Worm (Caenorhabditis elegans): ENCODE measurements around the gene sdz-31.

Gene sdz-31

ce11 chrV:9911165-9911564 is 31.2 kb downstream of the sdz-31 start:
- no peak for TF ChIP-seq F49E8.2 (tag; optimal IDR thresholded peaks at IDR 0.05; ENCODE audit: insufficient read depth)
- TF ChIP-seq ZK185.1 (tag; optimal IDR thresholded peaks at IDR 0.05; ENCODE audit: poor library complexity, severe bottlenecking), result no peak

ce11 chrV:9913863-9914262 is 33.9 kb downstream of the sdz-31 start, which contains the start of gene fipr-10:
Gene fipr-10 (plus strand): TSS chrV:9914163.
- TF ChIP-seq lin-35 (GFP tag; optimal IDR thresholded peaks at IDR 0.05), result no peak
- no peak for TF ChIP-seq bed-2 (GFP tag; IDR thresholded peaks at IDR 0.05)
- no peak for TF ChIP-seq let-607 (tag; optimal IDR thresholded peaks at IDR 0.05)
- no peak for TF ChIP-seq Y67H2A.10 (GFP tag; conservative IDR thresholded peaks at IDR 0.05)
- no peak for TF ChIP-seq dpff-1 (tag; optimal IDR thresholded peaks at IDR 0.05)
- TF ChIP-seq egl-18 (GFP tag; IDR thresholded peaks at IDR 0.05), result no peak
- TF ChIP-seq F39B2.1 (GFP tag; IDR thresholded peaks at IDR 0.05), result no peak

ce11 chrV:9915021-9915420 is 35.1 kb downstream of the sdz-31 start, which contains the start of gene mec-9:
Gene mec-9 (minus strand): TSS chrV:9915121.
- TF ChIP-seq tbp1 (GFP tag; optimal IDR thresholded peaks at IDR 0.05) (no peak), ceh-27 (GFP tag; optimal IDR thresholded peaks at IDR 0.05) (no peak), nfyb-1 (GFP tag; IDR thresholded peaks at IDR 0.05) (no peak), hlh-12 (tag; optimal IDR thresholded peaks at IDR 0.05) (no peak), athp-1 (tag; optimal IDR thresholded peaks at IDR 0.05) (no peak), B0019.2 (GFP tag; conservative IDR thresholded peaks at IDR 0.05) (no peak), akir-1 (GFP tag; optimal IDR thresholded peaks at IDR 0.05) (no peak), hrde-1 (tag; optimal IDR thresholded peaks at IDR 0.05; ENCODE audit: borderline replicate concordance) (no peak), F55B11.4 (tag; optimal IDR thresholded peaks at IDR 0.05; ENCODE audit: borderline replicate concordance, insufficient read depth) (no peak), nhr-80 (tag; optimal IDR thresholded peaks at IDR 0.05) (no peak), ceh-58 (GFP tag; IDR thresholded peaks at IDR 0.05) (no peak), K12H6.12 (tag; optimal IDR thresholded peaks at IDR 0.05) (no peak), repo-1 (tag; optimal IDR thresholded peaks at IDR 0.05) (no peak), fkh-3 (tag; optimal IDR thresholded peaks at IDR 0.05) (no peak), T07F8.4 (tag; optimal IDR thresholded peaks at IDR 0.05) (no peak), aptf-3 (GFP tag; IDR thresholded peaks at IDR 0.05) (no peak), egrh-3 (GFP tag; IDR thresholded peaks at IDR 0.05) (no peak), him-1 (tag; optimal IDR thresholded peaks at IDR 0.05) (no peak), let-526 (GFP tag; IDR thresholded peaks at IDR 0.05) (no peak), F57C9.4 (tag; optimal IDR thresholded peaks at IDR 0.05) (no peak)

DNA sequence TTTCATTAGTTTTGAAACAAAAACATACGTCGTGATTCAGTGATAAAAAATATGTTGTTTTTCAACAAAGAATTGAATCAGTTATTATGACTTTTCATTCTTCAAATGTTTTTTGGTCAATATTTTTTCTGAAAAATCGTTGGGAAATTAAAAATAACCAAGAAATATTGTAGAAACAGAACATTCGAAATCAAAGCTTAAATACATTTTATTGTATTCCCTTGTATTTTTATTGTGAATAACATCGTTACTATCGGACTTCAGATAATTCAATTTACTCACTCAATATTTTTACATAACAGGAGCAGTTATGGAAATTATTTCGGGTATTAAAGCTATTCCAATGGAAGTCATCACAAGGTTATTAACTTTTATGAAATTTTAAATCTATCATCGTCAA is 36.7 kb downstream of the sdz-31 start, which contains the start of gene C50H2.4:
Gene C50H2.4, plus strand, starts transcription at position 301 of the 400 bp plus-strand sequence.
- no peak for TF ChIP-seq aptf-3 (GFP tag; IDR thresholded peaks at IDR 0.05)
- no peak for TF ChIP-seq madf-3 (GFP tag; IDR thresholded peaks at IDR 0.05)
- TF ChIP-seq F57C9.4 (tag; optimal IDR thresholded peaks at IDR 0.05), result no peak
- TF ChIP-seq Y79H2A.3 (GFP tag; conservative IDR thresholded peaks at IDR 0.05), result no peak
- TF ChIP-seq ztf-6 (GFP tag; IDR thresholded peaks at IDR 0.05), result no peak
- no peak for TF ChIP-seq nhr-90 (tag; optimal IDR thresholded peaks at IDR 0.05)
- TF ChIP-seq dox-1 (GFP tag; IDR thresholded peaks at IDR 0.05), result no peak
- no peak for TF ChIP-seq bed-1 (GFP tag; IDR thresholded peaks at IDR 0.05)
- no peak for TF ChIP-seq T26A5.8 (tag; optimal IDR thresholded peaks at IDR 0.05)
- TF ChIP-seq ztf-25 (GFP tag; IDR thresholded peaks at IDR 0.05), result no peak
- TF ChIP-seq B0336.3 (GFP tag; IDR thresholded peaks at IDR 0.05), result no peak
- no peak for TF ChIP-seq snpc-1.3 (tag; optimal IDR thresholded peaks at IDR 0.05; ENCODE audit: insufficient read depth)
- no peak for TF ChIP-seq egrh-3 (GFP tag; IDR thresholded peaks at IDR 0.05)
- no peak for TF ChIP-seq snpc-3.4 (tag; optimal IDR thresholded peaks at IDR 0.05)
- no peak for TF ChIP-seq B0019.2 (GFP tag; conservative IDR thresholded peaks at IDR 0.05)

Measured in whole organism, young adult.